Worm (Caenorhabditis elegans): Measurements from ENCODE around the gene W08F4.1.

ce11 chrII:551245-551904, 41.9 kb upstream of the W08F4.1 start, which contains the start of gene lips-7:
- TF ChIP-seq unc-120 (tag; optimal IDR thresholded peaks at IDR 0.05; ENCODE audit: poor library complexity, severe bottlenecking) (no peak), elt-1 (tag; optimal IDR thresholded peaks at IDR 0.05; ENCODE audit: borderline replicate concordance, insufficient read depth) (no peak), nhr-237 (tag; optimal IDR thresholded peaks at IDR 0.05) (no peak), snpc-4 (tag; optimal IDR thresholded peaks at IDR 0.05) (no peak), pha-4 (tag; optimal IDR thresholded peaks at IDR 0.05) (no peak), nhr-28 (tag; optimal IDR thresholded peaks at IDR 0.05) (no peak), sptf-1 (tag; optimal IDR thresholded peaks at IDR 0.05) (no peak), lin-13 (tag; optimal IDR thresholded peaks at IDR 0.05) (no peak), cnd-1 (tag; optimal IDR thresholded peaks at IDR 0.05) (no peak), unc-62 (GFP tag; optimal IDR thresholded peaks at IDR 0.05) (no peak), blmp-1 (tag; optimal IDR thresholded peaks at IDR 0.05) (no peak), mab-5 (tag; optimal IDR thresholded peaks at IDR 0.05) (no peak), ztf-11 (tag; optimal IDR thresholded peaks at IDR 0.05) (no peak), nhr-12 (tag; optimal IDR thresholded peaks at IDR 0.05) (no peak)

All from whole organism, mixed stage, embryonic.